Fruit fly (Drosophila melanogaster) whole organism, adult: ENCODE results near the gene Kif3C.

Source experiments
- CG11617 ChIP-seq: fragments of 200-800 bp; sonication (Bioruptor generic); optimal IDR thresholded peaks from 2 replicates; lab custom pipeline; 2017; ENCODE audit warnings: mild to moderate bottlenecking, missing biosample characterization, missing genetic modification reagents, missing genetic modification characterization
- CG14711 ChIP-seq: fragments of 200-800 bp; sonication (Bioruptor generic); optimal IDR thresholded peaks from 2 replicates; lab custom pipeline; 2018; ENCODE audit warnings: missing biosample characterization, mild to moderate bottlenecking, missing genetic modification characterization, moderate library complexity
- CG1620 ChIP-seq: fragments of 200-800 bp; sonication (Bioruptor generic); optimal IDR thresholded peaks from 2 replicates; lab custom pipeline; 2016; ENCODE audit warnings: missing biosample characterization, missing genetic modification characterization
- CG33017 ChIP-seq: fragments of 200-800 bp; sonication (Bioruptor generic); optimal IDR thresholded peaks from 2 replicates; lab custom pipeline; 2018; ENCODE audit warnings: missing biosample characterization, mild to moderate bottlenecking, missing genetic modification characterization, moderate library complexity
- CG5204 ChIP-seq: fragments of 200-800 bp; sonication (Bioruptor generic); optimal IDR thresholded peaks from 2 replicates; lab custom pipeline; 2016; ENCODE audit warnings: missing biosample characterization, missing genetic modification characterization
- CG7045 ChIP-seq: fragments of 200-800 bp; sonication (Bioruptor generic); optimal IDR thresholded peaks from 2 replicates; lab custom pipeline; 2017; ENCODE audit warnings: missing biosample characterization, mild to moderate bottlenecking, missing genetic modification characterization
- CG7101 ChIP-seq: fragments of 200-800 bp; sonication (Bioruptor generic); optimal IDR thresholded peaks from 2 replicates; lab custom pipeline; 2018; ENCODE audit warnings: missing biosample characterization, mild to moderate bottlenecking, missing genetic modification characterization, moderate library complexity
- Clk ChIP-seq: fragments of 200-800 bp; sonication (Bioruptor generic); optimal IDR thresholded peaks from 2 replicates; lab custom pipeline; 2017; ENCODE audit warnings: missing biosample characterization, missing genetic modification characterization
- Crg-1 ChIP-seq: fragments of 200-800 bp; sonication (Bioruptor generic); optimal IDR thresholded peaks from 2 replicates; lab custom pipeline; 2016; ENCODE audit warnings: missing biosample characterization, missing genetic modification characterization
- Hr96 ChIP-seq: fragments of 200-800 bp; sonication (Bioruptor generic); optimal IDR thresholded peaks from 2 replicates; lab custom pipeline; 2016; ENCODE audit warnings: missing biosample characterization, missing genetic modification characterization
- Mnt ChIP-seq: fragments of 200-800 bp; sonication (Bioruptor generic); optimal IDR thresholded peaks from 2 replicates; lab custom pipeline; 2016; ENCODE audit warnings: missing biosample characterization, mild to moderate bottlenecking, missing genetic modification characterization
- bab1 ChIP-seq: fragments of 200-800 bp; sonication (Bioruptor generic); optimal IDR thresholded peaks from 3 replicates; lab custom pipeline; 2019; ENCODE audit warnings: missing biosample characterization, mild to moderate bottlenecking, missing genetic modification characterization, moderate library complexity
- cic ChIP-seq: fragments of 200-800 bp; sonication (Bioruptor generic); optimal IDR thresholded peaks from 2 replicates; lab custom pipeline; 2017; ENCODE audit warnings: missing biosample characterization, mild to moderate bottlenecking, missing genetic modification characterization, moderate library complexity
- cnc ChIP-seq, 2 experiments: fragments of >200 bp; optimal IDR thresholded peaks; 2 replicates each; lab custom pipeline; 2017
- kay ChIP-seq: fragments of 200-800 bp; sonication (Bioruptor generic); peaks from one replicate; lab custom pipeline; 2016; ENCODE audit warnings: missing biosample characterization, missing genetic modification characterization, borderline replicate concordance
- ovo ChIP-seq: fragments of 200-800 bp; sonication (Bioruptor generic); optimal IDR thresholded peaks from 2 replicates; lab custom pipeline; 2016; ENCODE audit warnings: missing biosample characterization, missing genetic modification characterization
- pad ChIP-seq: fragments of 200-800 bp; sonication (Bioruptor generic); optimal IDR thresholded peaks from 3 replicates; lab custom pipeline; 2017; ENCODE audit warnings: missing biosample characterization, missing genetic modification characterization, mild to moderate bottlenecking, moderate library complexity, missing genetic modification reagents
- tj ChIP-seq: fragments of 200-800 bp; sonication (Bioruptor generic); optimal IDR thresholded peaks from 3 replicates; lab custom pipeline; 2017; ENCODE audit warnings: missing biosample characterization, mild to moderate bottlenecking, missing genetic modification characterization, moderate library complexity
- toe ChIP-seq: fragments of 200-800 bp; sonication (Bioruptor generic); optimal IDR thresholded peaks from 2 replicates; lab custom pipeline; 2016; ENCODE audit warnings: missing biosample characterization, missing genetic modification characterization

Gene Kif3C

DNA sequence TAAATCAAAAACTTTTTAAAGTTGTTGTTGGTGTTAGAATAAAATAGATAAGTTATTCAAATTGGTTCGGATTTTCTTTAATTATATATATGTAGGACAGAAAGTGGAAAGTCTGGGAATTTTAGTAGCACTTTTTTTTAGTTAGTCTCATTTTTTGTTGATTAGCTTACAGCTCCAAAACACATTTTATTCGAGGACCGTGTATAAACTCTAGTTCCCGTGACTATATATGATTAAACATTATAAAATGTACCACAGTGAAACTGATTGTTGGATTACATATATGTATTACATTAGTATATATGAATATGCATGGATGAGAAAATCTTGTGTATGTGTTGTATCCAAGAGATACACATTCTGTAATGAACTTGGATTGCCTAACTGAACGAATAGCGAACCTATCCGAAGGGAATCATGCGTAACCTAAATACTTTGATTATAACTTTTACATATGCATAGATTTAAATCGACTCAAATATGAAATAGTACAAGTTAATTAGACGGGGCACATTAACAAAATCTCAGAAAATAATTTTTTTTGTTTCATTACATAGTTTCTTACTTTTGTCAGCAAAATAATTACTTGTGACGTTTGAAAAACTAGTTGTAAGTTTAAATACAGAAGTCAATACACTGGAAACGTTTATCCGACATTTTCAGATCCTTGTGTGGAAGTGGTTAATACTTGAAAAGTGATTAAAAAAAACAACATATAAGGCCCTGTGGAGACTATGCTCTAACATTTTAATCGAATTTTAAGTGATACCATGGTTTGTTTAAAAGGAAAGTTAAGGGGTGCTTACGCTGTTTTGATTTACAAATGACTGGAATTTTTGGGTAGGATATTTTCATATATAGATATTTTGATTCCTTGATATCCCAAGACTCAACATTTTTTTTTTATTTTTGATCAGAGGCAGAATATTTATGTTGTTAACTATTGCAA, 24.3 kb upstream of the Kif3C start, which contains the start of gene Cals:
Gene Cals, minus strand, starts transcription at position 700 of the 949 bp plus-strand sequence.
- TF ChIP-seq bab1 (GFP tag; lab: Kevin White, UChicago) (no peak), kay (peak; percentile 96), cic (GFP tag; lab: Kevin White, UChicago) (no peak), CG7045 (no peak), Clk (GFP tag; lab: Kevin White, UChicago) (no peak), cnc (optimal IDR thresholded peaks at IDR 0.05; lab: Kevin White, UChicago) (no peak), CG11617 (GFP tag; lab: Kevin White, UChicago) (no peak)

DNA sequence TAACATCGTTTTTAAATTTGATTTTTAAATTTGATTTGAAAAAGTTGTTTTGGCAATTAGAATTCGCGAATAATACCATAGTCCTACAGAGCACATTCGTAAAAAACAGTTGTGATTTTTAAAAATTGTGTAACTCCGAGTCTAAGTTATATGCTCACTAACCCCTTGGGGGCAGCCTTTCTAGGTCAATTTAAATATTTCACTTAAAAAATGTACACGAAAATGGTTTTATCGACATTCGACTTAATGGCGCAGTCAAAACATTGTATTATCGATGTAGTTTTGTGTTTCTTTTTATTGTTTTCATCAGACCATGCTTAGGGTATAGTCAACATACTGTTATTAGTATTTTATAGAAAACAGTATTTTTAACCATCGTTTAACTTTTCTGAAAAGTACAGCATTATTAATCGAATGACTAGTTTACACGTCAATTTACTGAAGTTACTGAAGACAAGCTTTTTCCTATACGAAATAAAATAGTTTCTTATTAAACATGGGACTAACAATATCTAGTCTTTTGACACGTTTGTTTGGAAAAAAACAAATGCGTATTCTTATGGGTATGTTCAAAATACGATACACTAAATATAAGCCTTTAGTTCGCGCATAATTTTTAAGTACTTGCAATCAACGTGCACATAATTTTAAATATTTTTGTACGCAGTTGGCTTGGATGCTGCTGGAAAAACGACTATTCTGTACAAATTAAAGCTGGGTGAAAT, 23.3 kb upstream of the Kif3C start, which contains the start of gene Arf4:
Gene Arf4, plus strand, starts transcription at position 399 of the 725 bp plus-strand sequence.
- TF ChIP-seq bab1 (GFP tag; lab: Kevin White, UChicago), result peak; percentile 57
- TF ChIP-seq CG7045, result no peak
- TF ChIP-seq CG14711, result peak; percentile 12

DNA sequence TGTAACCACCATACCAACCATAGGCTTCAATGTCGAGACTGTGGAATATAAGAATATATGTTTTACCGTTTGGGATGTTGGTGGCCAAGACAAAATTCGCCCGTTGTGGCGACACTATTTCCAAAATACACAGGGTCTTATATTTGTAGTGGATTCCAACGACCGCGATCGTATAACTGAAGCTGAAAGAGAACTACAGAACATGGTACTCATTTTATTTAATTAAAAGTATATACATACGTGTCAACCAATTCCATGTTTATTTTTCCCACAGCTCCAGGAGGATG, 22.8 kb upstream of the Kif3C start:
- TF ChIP-seq CG5204 (GFP tag; lab: Kevin White, UChicago) (no peak), kay (peak; percentile 89)

DNA sequence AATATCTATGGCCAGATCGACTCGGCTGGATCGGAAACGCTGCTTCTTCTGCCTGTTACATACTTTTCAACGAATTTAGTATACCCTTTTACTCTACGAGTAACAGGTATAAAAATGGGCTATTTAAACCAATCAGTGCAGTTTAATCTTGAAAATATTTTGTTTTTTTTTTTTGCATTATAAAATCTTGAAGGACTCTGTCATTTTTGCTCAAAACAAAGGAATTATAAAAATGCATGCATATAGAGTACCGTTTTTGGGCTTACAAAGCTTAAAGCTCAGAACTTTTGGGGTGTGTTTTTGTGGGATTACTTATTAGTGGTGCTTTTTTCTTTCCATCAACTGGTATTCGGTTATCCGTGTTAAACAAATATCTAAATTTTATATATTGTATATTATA, 21.0 kb upstream of the Kif3C start, which contains the start of gene CG11155:
Gene CG11155, plus strand, starts transcription at position 313 of the 400 bp plus-strand sequence.
- no peak for TF ChIP-seq tj (GFP tag; lab: Kevin White, UChicago)
- no peak for TF ChIP-seq CG7101 (tag; lab: Kevin White, UChicago)
- no peak for TF ChIP-seq CG7045
- TF ChIP-seq CG5204 (GFP tag; lab: Kevin White, UChicago), result no peak
- no peak for TF ChIP-seq Mnt
- TF ChIP-seq kay, result peak; percentile 85
- TF ChIP-seq Crg-1, result no peak

DNA sequence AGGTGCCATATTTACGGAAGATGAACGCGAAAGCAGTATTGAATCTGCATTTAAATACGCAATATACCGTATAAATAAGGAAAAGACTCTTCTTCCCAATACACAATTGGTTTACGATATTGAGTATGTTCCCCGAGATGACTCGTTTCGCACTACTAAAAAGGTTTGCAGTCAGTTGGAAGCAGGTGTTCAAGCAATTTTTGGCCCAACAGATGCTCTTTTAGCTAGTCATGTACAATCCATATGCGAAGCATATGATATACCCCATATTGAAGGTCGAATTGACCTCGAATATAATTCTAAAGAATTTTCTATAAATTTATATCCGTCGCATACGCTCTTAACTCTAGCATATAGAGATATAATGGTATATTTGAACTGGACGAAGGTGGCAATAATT, 20.3 kb upstream of the Kif3C start:
- TF ChIP-seq pad (GFP tag; lab: Kevin White, UChicago), result no peak
- no peak for TF ChIP-seq ovo
- TF ChIP-seq CG14711, result no peak
- TF ChIP-seq Clk (GFP tag; lab: Kevin White, UChicago), result no peak
- TF ChIP-seq bab1 (GFP tag; lab: Kevin White, UChicago), result no peak
- no peak for TF ChIP-seq Mnt
- TF ChIP-seq Crg-1, result no peak
- no peak for TF ChIP-seq cic (GFP tag; lab: Kevin White, UChicago)
- no peak for TF ChIP-seq CG5204 (GFP tag; lab: Kevin White, UChicago)
- no peak for TF ChIP-seq CG33017 (tag; lab: Kevin White, UChicago)
- TF ChIP-seq CG7101 (tag; lab: Kevin White, UChicago), result no peak
- no peak for TF ChIP-seq cnc (optimal IDR thresholded peaks at IDR 0.05; lab: Kevin White, UChicago)
- TF ChIP-seq tj (GFP tag; lab: Kevin White, UChicago), result no peak

DNA sequence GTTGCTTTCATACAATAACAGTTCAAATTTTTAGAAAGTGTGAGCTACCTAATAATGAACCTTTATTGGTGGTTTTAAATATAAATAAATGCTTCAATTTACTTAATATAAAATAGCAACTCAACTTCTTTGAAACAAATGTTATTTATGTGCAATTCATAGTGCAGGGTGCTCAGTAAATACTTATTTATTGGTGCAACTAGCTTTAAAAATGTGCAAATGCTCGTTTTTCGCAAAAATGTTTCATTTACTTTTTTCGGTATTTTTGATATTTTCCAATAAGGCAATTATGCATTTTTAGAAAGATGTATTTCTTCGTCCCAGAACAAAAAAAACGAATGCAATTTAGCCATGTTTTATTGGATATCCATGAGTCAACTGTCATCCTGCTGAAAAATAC, 2.6 kb upstream of the Kif3C start:
- TF ChIP-seq CG1620, result no peak
- TF ChIP-seq cic (GFP tag; lab: Kevin White, UChicago), result no peak
- no peak for TF ChIP-seq Hr96 (GFP tag; lab: Kevin White, UChicago)

DNA sequence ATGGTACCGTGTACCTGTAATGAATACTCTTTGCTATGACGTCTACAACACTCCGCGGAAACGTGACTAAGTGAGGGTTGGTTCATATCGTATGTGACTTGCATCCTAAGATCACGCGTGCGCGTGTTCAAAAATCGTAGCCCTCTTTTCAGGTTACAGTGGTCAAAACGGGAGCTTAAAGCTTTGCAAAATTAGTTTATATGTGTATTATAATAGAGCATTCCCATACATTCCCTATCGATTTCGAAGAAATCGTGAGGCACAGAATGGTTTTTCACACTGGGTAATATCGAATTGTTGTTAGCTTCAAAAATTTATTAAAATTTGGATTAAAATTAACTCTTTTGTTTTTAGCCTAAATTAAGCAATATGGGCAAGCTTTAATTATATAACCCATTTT, 810 bp upstream of the Kif3C start:
- TF ChIP-seq cic (GFP tag; lab: Kevin White, UChicago) (no peak), toe (peak; percentile 4), CG14711 (no peak), Mnt (no peak), bab1 (GFP tag; lab: Kevin White, UChicago) (peak; percentile 9), kay (peak; percentile 88), CG33017 (tag; lab: Kevin White, UChicago) (no peak), CG1620 (no peak), Clk (GFP tag; lab: Kevin White, UChicago) (no peak), Crg-1 (no peak), CG11617 (GFP tag; lab: Kevin White, UChicago) (no peak)

DNA sequence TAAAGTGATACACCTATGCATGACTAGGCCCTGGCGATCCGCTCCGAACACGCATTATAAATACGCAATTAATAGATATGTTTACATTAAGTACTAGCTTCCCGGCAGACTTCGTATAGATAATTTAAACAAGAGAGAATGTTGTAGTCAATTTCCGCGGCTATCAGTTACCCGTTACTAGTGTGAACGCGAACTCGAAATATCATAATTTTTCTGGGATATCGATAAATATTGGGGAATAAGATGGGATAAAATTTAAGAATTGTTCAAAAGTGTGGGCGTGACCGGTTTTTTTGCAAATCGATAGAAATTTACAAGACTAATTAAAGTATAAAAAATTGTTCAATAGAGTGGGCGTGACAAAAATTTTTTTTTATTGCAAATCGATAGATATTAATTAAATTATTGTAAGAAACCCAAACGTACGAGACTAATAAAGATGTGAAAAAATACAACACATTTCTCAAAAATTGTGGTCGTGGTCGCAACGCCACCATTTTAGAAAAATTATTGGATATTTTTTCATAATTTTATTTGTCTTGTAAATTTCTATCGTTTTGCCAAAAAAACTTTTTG, 788 bp downstream of the Kif3C start:
- TF ChIP-seq kay, result peak; percentile 90
- TF ChIP-seq Clk (GFP tag; lab: Kevin White, UChicago), result no peak
